Worm (Caenorhabditis elegans) whole organism, L4/young adult: ENCODE data around the gene flh-3.

Experiments used
- W03F9.2 ChIP-seq: fragments of 150-350 bp; optimal IDR thresholded peaks from 2 replicates; lab custom pipeline; 2014; ENCODE audit warnings: missing biosample characterization, missing genetic modification characterization
- him-1 ChIP-seq: sonication (generic microtip); optimal IDR thresholded peaks from 2 replicates; lab custom pipeline; 2016; ENCODE audit warnings: missing genotype, missing genetic modification reagents, missing genetic modification characterization, missing compliant biosample characterization

DNA sequence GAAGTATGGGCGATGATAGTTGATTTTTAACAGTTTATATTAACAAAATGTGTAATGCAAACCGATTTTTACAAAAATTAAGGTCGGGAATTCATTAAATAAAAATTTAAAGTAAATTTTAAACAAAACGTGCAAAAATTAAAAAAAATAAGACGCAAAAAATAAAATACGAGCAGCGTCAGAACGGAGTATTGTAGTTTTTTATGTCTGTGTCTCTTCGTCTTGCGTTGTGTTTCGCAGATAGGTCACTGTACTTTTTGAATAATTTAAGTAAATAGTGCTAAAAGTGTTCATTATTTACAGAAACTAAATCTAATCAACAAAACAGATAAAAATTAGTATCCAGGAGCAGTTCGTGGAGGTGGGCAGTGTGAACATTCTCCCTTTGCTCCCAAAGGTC lies 9.6 kb upstream of the flh-3 start:
- TF ChIP-seq him-1 (tag; lab: Kevin White, UChicago) (no peak), W03F9.2 (tag; lab: Kevin White, UChicago) (peak; percentile 17)
